Worm (Caenorhabditis elegans): ENCODE data around the gene stn-2.

DNA sequence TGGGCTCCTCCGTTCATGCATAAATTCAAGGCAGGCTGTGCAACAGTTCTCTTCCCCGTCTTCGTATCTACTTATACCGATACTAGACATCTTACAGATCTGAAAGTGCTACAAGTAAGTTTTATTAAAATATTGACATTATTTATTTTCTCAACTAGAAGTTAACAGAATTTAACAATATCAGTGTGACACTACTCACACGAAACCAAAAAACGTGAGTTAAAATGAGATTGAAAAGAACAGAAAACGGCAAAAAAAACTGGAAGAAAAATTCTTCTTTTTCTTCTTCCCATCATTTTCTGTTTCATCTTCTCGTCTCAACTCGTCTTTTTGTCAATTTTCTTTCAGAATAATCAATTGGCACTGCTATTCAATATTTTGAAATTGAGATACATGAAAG is 23.5 kb downstream of the stn-2 start, which contains the start of gene F27D9.12:
- TF ChIP-seq pros-1 (tag; optimal IDR thresholded peaks at IDR 0.05) (no peak), ama-1 (optimal IDR thresholded peaks at IDR 0.05) (no peak)
